Worm (Caenorhabditis elegans) whole organism, L3 larva: ENCODE results near the gene T20D4.15.

Source experiments
- ceh-82 ChIP-seq: fragments of 150-350 bp; optimal IDR thresholded peaks from 2 replicates; lab custom pipeline; 2014; ENCODE audit warnings: missing biosample characterization, missing genetic modification characterization
- ceh-9 ChIP-seq: sonication (generic microtip); optimal IDR thresholded peaks from 2 replicates; lab custom pipeline; 2018; ENCODE audit warnings: missing biosample characterization, missing genetic modification characterization
- egl-5 ChIP-seq: fragments of 150-350 bp; optimal IDR thresholded peaks from 2 replicates; lab custom pipeline; 2017; ENCODE audit warnings: missing biosample characterization, missing genetic modification reagents, missing genetic modification characterization, inconsistent platforms
- elt-3 ChIP-seq, 3 experiments: fragments of 150-350 bp in 1 of 3; sonication (generic microtip) in 2 of 3; optimal IDR thresholded peaks; 2 replicates in 2 of 3; 4 replicates in 1 of 3; lab custom pipeline; 2014 to 2017; ENCODE audit warnings: missing biosample characterization in 3 of 3, missing genetic modification characterization in 3 of 3
- nhr-77 ChIP-seq: fragments of 150-350 bp; optimal IDR thresholded peaks from 2 replicates; lab custom pipeline; 2014; ENCODE audit warnings: missing biosample characterization, missing genetic modification characterization

DNA sequence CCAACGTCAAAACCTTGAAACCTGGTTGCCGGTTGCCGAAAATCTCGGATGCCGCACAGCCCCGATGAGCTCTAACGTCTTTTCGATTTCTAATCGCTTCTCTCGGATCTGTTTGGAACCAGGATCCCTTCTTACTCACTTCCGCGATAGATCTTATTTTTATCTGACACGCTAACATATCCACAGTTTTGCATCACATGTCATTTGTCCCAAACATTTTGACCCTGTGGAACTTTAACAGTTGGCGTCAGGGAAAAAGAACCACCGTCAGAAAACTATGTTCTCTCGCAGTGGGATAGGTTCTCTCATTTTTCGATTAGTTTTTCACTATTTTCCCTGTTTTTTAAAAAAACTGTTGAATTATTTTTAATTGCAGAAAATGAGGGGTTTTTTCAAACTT is 3.8 kb upstream of the T20D4.15 start, which contains the start of gene T20D4.11:
- TF ChIP-seq elt-3 (tag; optimal IDR thresholded peaks at IDR 0.05; lab: Kevin White, UChicago) (no peak), nhr-77 (tag; lab: Kevin White, UChicago) (no peak), egl-5 (tag; lab: Kevin White, UChicago) (no peak), ceh-9 (tag; lab: Kevin White, UChicago) (no peak), ceh-82 (no peak)
